Worm (Caenorhabditis elegans) whole organism, L1 larva: ENCODE measurements around the gene E01G4.6.
A peak's percentile ranks its signal among the peaks of the same experiment; 100 is the strongest.

Source experiments
- C16A3.4 ChIP-seq: fragments of 150-350 bp; optimal IDR thresholded peaks from 2 replicates; lab custom pipeline; 2014; ENCODE audit warnings: missing biosample characterization, missing genetic modification characterization
- C34B4.2 ChIP-seq: sonication (generic microtip); optimal IDR thresholded peaks from 2 replicates; lab custom pipeline; 2017; ENCODE audit warnings: mild to moderate bottlenecking, missing genetic modification characterization, missing compliant biosample characterization
- F16B12.6 ChIP-seq: fragments of 150-350 bp; optimal IDR thresholded peaks from 2 replicates; lab custom pipeline; 2014; ENCODE audit warnings: missing biosample characterization, missing genetic modification characterization
- aha-1 ChIP-seq: fragments of 150-350 bp; optimal IDR thresholded peaks from 2 replicates; lab custom pipeline; 2014; ENCODE audit warnings: missing biosample characterization, missing genetic modification characterization
- alr-1 ChIP-seq: fragments of 200-800 bp; sonication (Bioruptor generic); optimal IDR thresholded peaks from 2 replicates; lab custom pipeline; 2018; ENCODE audit warnings: borderline replicate concordance, mild to moderate bottlenecking, missing genetic modification characterization, missing compliant biosample characterization
- ama-1 ChIP-seq: fragments of 150-350 bp; optimal IDR thresholded peaks from 2 replicates; lab custom pipeline; 2014
- blmp-1 ChIP-seq: fragments of 150-350 bp; optimal IDR thresholded peaks from 2 replicates; lab custom pipeline; 2014; ENCODE audit warnings: missing biosample characterization, missing genetic modification characterization
- ceh-63 ChIP-seq: fragments of 200-800 bp; sonication (Bioruptor generic); optimal IDR thresholded peaks from 2 replicates; lab custom pipeline; 2018; ENCODE audit warnings: mild to moderate bottlenecking, missing genetic modification characterization, missing compliant biosample characterization
- ceh-88 ChIP-seq: fragments of 200-800 bp; sonication (Bioruptor generic); IDR thresholded peaks from 2 replicates; pipeline ENCODE4 v1.3.6; 2022; ENCODE audit warnings: missing genetic modification characterization, missing compliant biosample characterization
- ceh-90 ChIP-seq: sonication (generic microtip); optimal IDR thresholded peaks from 2 replicates; lab custom pipeline; 2016; ENCODE audit warnings: missing genetic modification characterization, missing compliant biosample characterization
- ces-1 ChIP-seq: fragments of 150-350 bp; optimal IDR thresholded peaks from 2 replicates; lab custom pipeline; 2014; ENCODE audit warnings: missing biosample characterization, missing genetic modification reagents, missing genetic modification characterization
- dpl-1 ChIP-seq, 3 experiments: fragments of 150-350 bp in 2 of 3; sonication (generic microtip) in 1 of 3; optimal IDR thresholded peaks; 2 replicates each; lab custom pipeline; 2014 to 2017; ENCODE audit warnings: missing biosample characterization in 3 of 3, missing genetic modification characterization in 3 of 3, missing genetic modification reagents in 3 of 3
- dsc-1 ChIP-seq: sonication (generic microtip); optimal IDR thresholded peaks from 2 replicates; lab custom pipeline; 2016; ENCODE audit warnings: mild to moderate bottlenecking, missing genetic modification characterization, missing compliant biosample characterization
- efl-1 ChIP-seq, 4 experiments: fragments of 150-350 bp; optimal IDR thresholded peaks in 3 of 4; peaks in 1 of 4; 1 replicate in 1 of 4; 2 replicates in 3 of 4; lab custom pipeline; 2014; ENCODE audit warnings: missing biosample characterization in 2 of 4, missing genetic modification characterization in 2 of 4, missing genetic modification reagents in 2 of 4
- egl-13 ChIP-seq: sonication (generic microtip); optimal IDR thresholded peaks from 2 replicates; lab custom pipeline; 2016; ENCODE audit warnings: missing genotype, missing genetic modification reagents, missing genetic modification characterization, missing compliant biosample characterization
- egl-27 ChIP-seq, 2 experiments: fragments of 150-350 bp in 1 of 2; sonication (generic microtip); optimal IDR thresholded peaks; 3 replicates each; lab custom pipeline; 2017 to 2018; ENCODE audit warnings: missing biosample characterization in 2 of 2, missing genetic modification characterization in 2 of 2, missing genetic modification reagents in 2 of 2
- elt-2 ChIP-seq: sonication (generic microtip); optimal IDR thresholded peaks from 2 replicates; lab custom pipeline; 2016; ENCODE audit warnings: missing genetic modification characterization, mild to moderate bottlenecking, inconsistent platforms, missing compliant biosample characterization, missing genetic modification reagents
- elt-3 ChIP-seq, 6 experiments: fragments of 150-350 bp in 1 of 6; sonication (generic microtip); optimal IDR thresholded peaks; 2 replicates each; lab custom pipeline; 2017 to 2018; ENCODE audit warnings: missing biosample characterization in 6 of 6, missing genetic modification characterization in 6 of 6, inconsistent platforms in 1 of 6
- fkh-4 ChIP-seq: sonication (generic microtip); optimal IDR thresholded peaks from 2 replicates; lab custom pipeline; 2016; ENCODE audit warnings: missing compliant biosample characterization, missing genetic modification characterization, borderline replicate concordance
- hlh-17 ChIP-seq: fragments of 200-800 bp; sonication (Bioruptor generic); optimal IDR thresholded peaks from 2 replicates; lab custom pipeline; 2018; ENCODE audit warnings: missing genetic modification characterization, mild to moderate bottlenecking, missing compliant biosample characterization, moderate library complexity, borderline replicate concordance
- hlh-4 ChIP-seq: sonication (generic microtip); optimal IDR thresholded peaks from 2 replicates; lab custom pipeline; 2016; ENCODE audit warnings: mild to moderate bottlenecking, missing genetic modification characterization, missing compliant biosample characterization
- irx-1 ChIP-seq: sonication (generic microtip); optimal IDR thresholded peaks from 2 replicates; lab custom pipeline; 2016; ENCODE audit warnings: missing genetic modification characterization, missing compliant biosample characterization
- isw-1 ChIP-seq: fragments of 200-800 bp; sonication (Bioruptor generic); IDR thresholded peaks from 2 replicates; pipeline ENCODE4 v1.3.6; 2022; ENCODE audit warnings: missing genetic modification characterization, missing compliant biosample characterization
- lin-14 ChIP-seq: fragments of 200-800 bp; sonication (Bioruptor generic); optimal IDR thresholded peaks from 2 replicates; lab custom pipeline; 2018; ENCODE audit warnings: mild to moderate bottlenecking, missing genetic modification characterization, moderate library complexity, missing compliant biosample characterization
- lin-35 ChIP-seq, 2 experiments: fragments of 150-350 bp; optimal IDR thresholded peaks; 2 replicates each; lab custom pipeline; 2014; ENCODE audit warnings: missing biosample characterization in 2 of 2, missing genetic modification characterization in 2 of 2, missing genetic modification reagents in 2 of 2
- lir-3 ChIP-seq: sonication (generic microtip); optimal IDR thresholded peaks from 2 replicates; lab custom pipeline; 2016; ENCODE audit warnings: mild to moderate bottlenecking, missing genetic modification characterization, moderate library complexity, missing compliant biosample characterization; ENCODE audit not compliant: poor library complexity
- mab-9 ChIP-seq: fragments of 200-800 bp; sonication (Bioruptor generic); IDR thresholded peaks from 2 replicates; pipeline ENCODE4 v1.3.6; 2022; ENCODE audit warnings: missing genetic modification reagents, missing genetic modification characterization, missing compliant biosample characterization
- mdl-1 ChIP-seq, 2 experiments: fragments of 150-350 bp; optimal IDR thresholded peaks; 2 replicates each; lab custom pipeline; 2014 to 2017; ENCODE audit warnings: missing biosample characterization in 2 of 2, missing genetic modification characterization in 2 of 2, inconsistent platforms in 1 of 2
- mef-2 ChIP-seq: fragments of 150-350 bp; optimal IDR thresholded peaks from 2 replicates; lab custom pipeline; 2014; ENCODE audit warnings: missing biosample characterization, missing genetic modification characterization
- nhr-19 ChIP-seq: fragments of 200-800 bp; sonication (Bioruptor generic); conservative IDR thresholded peaks from 2 replicates; pipeline ENCODE4 v1.3.6; 2022; ENCODE audit warnings: missing genetic modification characterization, missing compliant biosample characterization
- nhr-20 ChIP-seq: sonication (generic microtip); optimal IDR thresholded peaks from 2 replicates; lab custom pipeline; 2016; ENCODE audit warnings: mild to moderate bottlenecking, missing genetic modification characterization, missing compliant biosample characterization
- nhr-28 ChIP-seq: fragments of 150-350 bp; optimal IDR thresholded peaks from 2 replicates; lab custom pipeline; 2014; ENCODE audit warnings: missing biosample characterization, missing genetic modification characterization
- nhr-71 ChIP-seq: sonication (generic microtip); optimal IDR thresholded peaks from 2 replicates; lab custom pipeline; 2016; ENCODE audit warnings: mild to moderate bottlenecking, missing genetic modification characterization, moderate library complexity, missing compliant biosample characterization
- nhr-76 ChIP-seq: sonication (generic microtip); optimal IDR thresholded peaks from 2 replicates; lab custom pipeline; 2017; ENCODE audit warnings: missing biosample characterization, missing genetic modification characterization
- nhr-77 ChIP-seq: fragments of 150-350 bp; optimal IDR thresholded peaks from 2 replicates; lab custom pipeline; 2014; ENCODE audit warnings: missing biosample characterization, missing genetic modification characterization
- nhr-85 ChIP-seq: sonication (generic microtip); peaks from one replicate; lab custom pipeline; 2016; ENCODE audit warnings: missing genetic modification characterization, inconsistent platforms, missing compliant biosample characterization
- pax-3 ChIP-seq: fragments of 200-800 bp; sonication (Bioruptor generic); optimal IDR thresholded peaks from 2 replicates; lab custom pipeline; 2018; ENCODE audit warnings: mild to moderate bottlenecking, missing genetic modification characterization, moderate library complexity, missing compliant biosample characterization
- pqm-1 ChIP-seq: sonication (generic microtip); optimal IDR thresholded peaks from 3 replicates; lab custom pipeline; 2017; ENCODE audit warnings: missing biosample characterization, missing genetic modification characterization
- rnt-1 ChIP-seq: sonication (generic microtip); optimal IDR thresholded peaks from 2 replicates; lab custom pipeline; 2016; ENCODE audit warnings: mild to moderate bottlenecking, missing genetic modification characterization, moderate library complexity, missing compliant biosample characterization
- snpc-4 ChIP-seq: fragments of 150-350 bp; optimal IDR thresholded peaks from 2 replicates; lab custom pipeline; 2014; ENCODE audit warnings: missing biosample characterization, missing genetic modification characterization
- snu-23 ChIP-seq: sonication (generic microtip); optimal IDR thresholded peaks from 2 replicates; lab custom pipeline; 2016; ENCODE audit warnings: missing genetic modification characterization, missing compliant biosample characterization
- sptf-1 ChIP-seq: fragments of 150-350 bp; optimal IDR thresholded peaks from 2 replicates; lab custom pipeline; 2014; ENCODE audit warnings: missing biosample characterization, missing genetic modification characterization
- sup-37 ChIP-seq: fragments of 200-800 bp; sonication (Bioruptor generic); optimal IDR thresholded peaks from 2 replicates; lab custom pipeline; 2018; ENCODE audit warnings: mild to moderate bottlenecking, missing genetic modification characterization, missing compliant biosample characterization
- tbx-2 ChIP-seq: sonication (generic microtip); optimal IDR thresholded peaks from 2 replicates; lab custom pipeline; 2016; ENCODE audit warnings: missing genetic modification characterization, missing compliant biosample characterization
- tlp-1 ChIP-seq: fragments of 150-350 bp; optimal IDR thresholded peaks from 2 replicates; lab custom pipeline; 2014; ENCODE audit warnings: missing biosample characterization, missing genetic modification characterization
- unc-98 ChIP-seq: fragments of 200-800 bp; sonication (Bioruptor generic); IDR thresholded peaks from 2 replicates; pipeline ENCODE4 v1.3.6; 2022; ENCODE audit warnings: missing genetic modification characterization, missing compliant biosample characterization
- zag-1 ChIP-seq: fragments of 150-350 bp; optimal IDR thresholded peaks from 2 replicates; lab custom pipeline; 2014; ENCODE audit warnings: missing biosample characterization, missing genetic modification characterization
- ztf-11 ChIP-seq, 2 experiments: sonication (generic microtip); optimal IDR thresholded peaks; 2 replicates each; lab custom pipeline; 2016 to 2017; ENCODE audit warnings: missing genetic modification characterization in 2 of 2, missing biosample characterization in 1 of 2, missing compliant biosample characterization in 1 of 2

Gene E01G4.6

DNA sequence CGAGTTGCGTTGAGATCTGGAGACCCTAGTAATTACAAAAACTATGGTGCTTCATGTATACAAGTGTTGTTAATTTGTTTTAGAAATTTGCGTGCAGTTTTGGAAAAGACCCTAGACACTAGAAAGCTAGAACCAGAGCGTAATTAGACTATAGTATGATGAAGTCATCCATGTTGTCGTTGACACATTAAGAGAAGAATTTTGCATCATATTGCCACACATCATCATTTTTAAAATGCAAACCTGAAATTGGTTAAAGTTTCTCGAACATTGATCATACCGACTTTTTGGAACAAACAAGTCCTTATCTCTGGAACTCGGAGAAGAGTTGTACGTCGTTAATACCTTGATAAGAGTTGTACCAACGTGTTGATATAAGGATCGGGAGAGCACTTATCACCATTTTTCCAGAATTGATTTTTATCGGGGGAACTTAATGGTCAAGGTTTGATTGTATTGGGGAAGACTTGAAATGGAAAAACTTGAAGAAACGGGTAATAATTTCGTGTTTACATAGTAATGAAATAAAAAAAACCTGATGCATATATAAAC is 14.3 kb upstream of the E01G4.6 start:
- no peak for TF ChIP-seq ceh-63 (GFP tag; lab: Kevin White, UChicago)
- no peak for TF ChIP-seq dpl-1 (GFP tag; optimal IDR thresholded peaks at IDR 0.05; lab: Kevin White, UChicago)
- no peak for TF ChIP-seq rnt-1
- no peak for TF ChIP-seq F16B12.6 (tag; lab: Kevin White, UChicago)
- TF ChIP-seq hlh-4 (tag; lab: Kevin White, UChicago): no peak
- no peak for TF ChIP-seq hlh-17
- peak; percentile 97 for TF ChIP-seq pqm-1 (tag; lab: Kevin White, UChicago)
- peak; percentile 26 for TF ChIP-seq lin-14
- no peak for TF ChIP-seq irx-1
- peak in 1 of 2 experiments; percentile 11 for TF ChIP-seq lin-35 (GFP tag; optimal IDR thresholded peaks at IDR 0.05; lab: Kevin White, UChicago)
- no peak for TF ChIP-seq ceh-90 (tag; lab: Kevin White, UChicago)
- no peak for TF ChIP-seq nhr-85 (tag; lab: Kevin White, UChicago)
- no peak for TF ChIP-seq nhr-28
- no peak for TF ChIP-seq dsc-1 (tag; lab: Kevin White, UChicago)
- peak in 1 of 2 experiments; percentile 4 for TF ChIP-seq mdl-1 (tag; optimal IDR thresholded peaks at IDR 0.05; lab: Kevin White, UChicago)
- TF ChIP-seq unc-98 (GFP tag; lab: Robert Waterston, UW): no peak
- TF ChIP-seq nhr-77 (tag; lab: Kevin White, UChicago): no peak
- TF ChIP-seq tbx-2 (tag; lab: Kevin White, UChicago): no peak
- TF ChIP-seq ceh-88 (GFP tag; lab: Robert Waterston, UW): no peak
- TF ChIP-seq egl-13: no peak
- TF ChIP-seq pax-3 (tag; lab: Kevin White, UChicago): no peak
- TF ChIP-seq nhr-76 (tag; lab: Kevin White, UChicago): no peak
- no peak for TF ChIP-seq lir-3 (tag; lab: Kevin White, UChicago)
- no peak for TF ChIP-seq C34B4.2 (tag; lab: Kevin White, UChicago)
- TF ChIP-seq mef-2 (tag; lab: Kevin White, UChicago): no peak
- TF ChIP-seq alr-1: no peak
- TF ChIP-seq snpc-4 (tag; lab: Kevin White, UChicago): no peak
- peak; percentile 97 for TF ChIP-seq elt-2
- no peak for TF ChIP-seq isw-1 (GFP tag; lab: Robert Waterston, UW)
- no peak for TF ChIP-seq ztf-11 (tag; optimal IDR thresholded peaks at IDR 0.05; lab: Kevin White, UChicago)
- no peak for TF ChIP-seq elt-3 (tag; optimal IDR thresholded peaks at IDR 0.05; lab: Kevin White, UChicago)
- TF ChIP-seq aha-1: no peak
- TF ChIP-seq blmp-1 (tag; lab: Kevin White, UChicago): no peak
- no peak for TF ChIP-seq sptf-1 (tag; lab: Kevin White, UChicago)
- TF ChIP-seq fkh-4: no peak
- no peak for TF ChIP-seq mab-9 (GFP tag; lab: Robert Waterston, UW)
- TF ChIP-seq efl-1 (optimal IDR thresholded peaks at IDR 0.05; lab: Kevin White, UChicago): no peak
- TF ChIP-seq efl-1 (GFP tag; optimal IDR thresholded peaks at IDR 0.05 in 1 of 2; lab: Kevin White, UChicago): peak in 1 of 2 experiments; percentile 66
- peak; percentile 30 for TF ChIP-seq nhr-71 (tag; lab: Kevin White, UChicago)
- TF ChIP-seq sup-37 (GFP tag; lab: Kevin White, UChicago): no peak
- no peak for TF ChIP-seq ces-1 (GFP tag; lab: Kevin White, UChicago)
- TF ChIP-seq egl-27 (tag; optimal IDR thresholded peaks at IDR 0.05; lab: Kevin White, UChicago): no peak
- TF ChIP-seq nhr-20 (tag; lab: Kevin White, UChicago): peak; percentile 42
- no peak for TF ChIP-seq zag-1 (tag; lab: Kevin White, UChicago)
- peak; percentile 49 for TF ChIP-seq tlp-1 (tag; lab: Kevin White, UChicago)
- TF ChIP-seq snu-23 (GFP tag; lab: Kevin White, UChicago): no peak
- peak; percentile 27; the same call in 1 of the 2 replicates for TF ChIP-seq nhr-19 (GFP tag; lab: Robert Waterston, UW)
- TF ChIP-seq ama-1 (lab: Kevin White, UChicago): no peak
- no peak for TF ChIP-seq C16A3.4 (tag; lab: Kevin White, UChicago)
